Fruit fly (Drosophila melanogaster): ENCODE data around the gene Raf.

DNA sequence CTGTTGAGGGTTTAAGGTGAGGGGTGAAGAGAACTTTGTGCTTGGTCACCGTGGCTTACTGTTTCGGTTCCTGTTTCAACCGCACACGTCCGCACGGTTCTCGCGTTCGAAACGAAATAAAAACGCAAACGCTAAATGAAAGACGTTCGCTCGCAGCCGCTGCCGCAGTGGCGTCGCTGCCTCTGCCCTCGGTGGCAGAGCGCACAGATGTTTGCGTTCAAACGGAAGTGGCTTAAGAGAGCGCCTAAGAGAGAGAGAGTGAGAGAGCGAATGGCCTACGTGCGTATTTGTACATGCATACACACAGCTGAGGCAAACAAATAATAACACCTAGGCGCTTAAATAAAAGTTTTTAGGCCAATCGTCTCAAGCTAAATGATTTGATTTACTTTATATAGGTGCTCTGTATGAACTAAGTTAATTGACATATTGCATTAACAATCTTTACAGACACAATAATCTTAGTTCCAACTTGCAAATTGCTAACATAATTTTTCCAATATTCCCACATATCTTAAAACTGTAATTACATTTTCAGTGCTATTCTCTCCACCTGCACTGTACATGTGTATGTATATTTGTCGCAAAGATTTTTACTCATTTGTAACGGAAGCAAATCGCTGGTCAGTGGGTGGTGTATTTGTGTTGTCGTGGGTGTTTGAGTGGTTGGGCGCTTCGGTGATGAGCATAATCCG lies 1.8 kb upstream of the Raf start, which contains the start of gene CG2865:
- TF ChIP-seq CG8478 (optimal IDR thresholded peaks at IDR 0.05) (no peak), CTCF (optimal IDR thresholded peaks at IDR 0.05) (no peak)

All from S2 (cell line).